Fruit fly (Drosophila melanogaster) whole organism, wandering third instar larva: ENCODE data around the gene Akt.

Experiments used
- Dfd ChIP-seq: fragments of >200 bp; optimal IDR thresholded peaks from 2 replicates; lab custom pipeline; 2017; ENCODE audit warnings: missing biosample characterization, missing genetic modification characterization
- Jra ChIP-seq: sonication (Bioruptor generic); optimal IDR thresholded peaks from 2 replicates; lab custom pipeline; 2016; ENCODE audit warnings: missing biosample characterization, missing genetic modification characterization
- Rel ChIP-seq, 2 experiments: fragments of 200-800 bp; sonication (Bioruptor generic) in 1 of 2; optimal IDR thresholded peaks; 2 replicates in 1 of 2; 3 replicates in 1 of 2; lab custom pipeline; 2016 to 2019; ENCODE audit warnings: mild to moderate bottlenecking in 2 of 2, missing biosample characterization in 2 of 2, missing genetic modification characterization in 2 of 2, moderate library complexity in 1 of 2
- Vsx2 ChIP-seq: fragments of 200-300, 225-300 bp; sonication (Bioruptor generic); optimal IDR thresholded peaks from 2 replicates; lab custom pipeline; 2018; ENCODE audit warnings: missing biosample characterization, missing genetic modification characterization; ENCODE audit not compliant: partially characterized antibody
- br ChIP-seq: fragments of 200-800 bp; sonication (Bioruptor generic); optimal IDR thresholded peaks from 2 replicates; lab custom pipeline; 2016; ENCODE audit warnings: missing biosample characterization, missing genetic modification characterization
- dl ChIP-seq, 2 experiments: fragments of 175-275, 200-275 bp in 1 of 2; fragments of 200-275 bp in 1 of 2; sonication (Bioruptor generic); optimal IDR thresholded peaks; lab custom pipeline; 2018; ENCODE audit warnings: mild to moderate bottlenecking in 2 of 2, missing biosample characterization in 2 of 2, missing genetic modification characterization in 2 of 2, moderate library complexity in 2 of 2; ENCODE audit not compliant: partially characterized antibody in 2 of 2, insufficient read depth in 1 of 2
- dmrt93B ChIP-seq: fragments of 200-800 bp; sonication (Bioruptor generic); optimal IDR thresholded peaks from 2 replicates; lab custom pipeline; 2018; ENCODE audit warnings: missing biosample characterization, mild to moderate bottlenecking, missing genetic modification characterization
- pan ChIP-seq: fragments of >200 bp; optimal IDR thresholded peaks from 2 replicates; lab custom pipeline; 2017
- psq ChIP-seq: fragments of 200-800 bp; sonication (Bioruptor generic); optimal IDR thresholded peaks from 3 replicates; lab custom pipeline; 2017; ENCODE audit warnings: missing biosample characterization, mild to moderate bottlenecking, missing genetic modification characterization, moderate library complexity
- usp ChIP-seq: fragments of >200 bp; optimal IDR thresholded peaks from 2 replicates; lab custom pipeline; 2017; ENCODE audit warnings: missing biosample characterization, missing genetic modification characterization

dm6 chr3R:16098333-16099267 lies at the start of gene Akt, which contains the start of gene Mhcl:
- no peak for TF ChIP-seq br (GFP tag; lab: Kevin White, UChicago)
- TF ChIP-seq pan (lab: Kevin White, UChicago) = no peak
- no peak for TF ChIP-seq usp
- no peak for TF ChIP-seq Dfd
- no peak for TF ChIP-seq dmrt93B (GFP tag; lab: Kevin White, UChicago)
- TF ChIP-seq dl (GFP tag; optimal IDR thresholded peaks at IDR 0.05; lab: Kevin White, UChicago; ENCODE audit: insufficient read depth in 1 of 2, partially characterized antibody in 2 of 2) = no peak
- no peak for TF ChIP-seq Jra
- TF ChIP-seq Rel (GFP tag; optimal IDR thresholded peaks at IDR 0.05; lab: Kevin White, UChicago) = no peak
- TF ChIP-seq Rel (tag; optimal IDR thresholded peaks at IDR 0.05; lab: Kevin White, UChicago) = no peak
- no peak for TF ChIP-seq psq (GFP tag; lab: Kevin White, UChicago)
- no peak for TF ChIP-seq Vsx2 (GFP tag; lab: Kevin White, UChicago)
